Fruit fly (Drosophila melanogaster): ENCODE data around the gene Rsf1.

Gene Rsf1

dm6 chr2L:10255725-10256158, 7.6 kb downstream of the Rsf1 start, which contains the start of gene CG5676 (continued):
- TF ChIP-seq pfk (GFP tag; optimal IDR thresholded peaks at IDR 0.05) (peak; percentile 97), eve (GFP tag; optimal IDR thresholded peaks at IDR 0.05) (peak in 1 of 2 experiments; percentile 45), zen (tag; optimal IDR thresholded peaks at IDR 0.05) (peak; percentile 56), CG9437 (GFP tag; optimal IDR thresholded peaks at IDR 0.05) (peak; percentile 54), MESR4 (GFP tag; optimal IDR thresholded peaks at IDR 0.05) (peak; percentile 77), Scr (GFP tag; IDR thresholded peaks at IDR 0.05; ENCODE audit: partially characterized antibody) (peak; percentile 26; the same call in 1 of the 2 replicates), br (optimal IDR thresholded peaks at IDR 0.05) (no peak), trem (tag; optimal IDR thresholded peaks at IDR 0.05) (peak; percentile 31), GATAe (GFP tag; conservative IDR thresholded peaks at IDR 0.05) (no peak), HLH3B (GFP tag; IDR thresholded peaks at IDR 0.05) (no peak), CG3995 (GFP tag; optimal IDR thresholded peaks at IDR 0.05) (peak; percentile 78), unpg (GFP tag; optimal IDR thresholded peaks at IDR 0.05) (no peak), CG33213 (GFP tag; optimal IDR thresholded peaks at IDR 0.05) (no peak), CG18262 (tag; optimal IDR thresholded peaks at IDR 0.05) (peak; percentile 4), CG1603 (tag; optimal IDR thresholded peaks at IDR 0.05) (peak; percentile 100), CG7271 (tag; optimal IDR thresholded peaks at IDR 0.05) (peak; percentile 23), CG11085 (GFP tag; IDR thresholded peaks at IDR 0.05) (no peak), nmo (GFP tag; optimal IDR thresholded peaks at IDR 0.05) (peak; percentile 39), Dll (GFP tag; IDR thresholded peaks at IDR 0.05; ENCODE audit: partially characterized antibody) (0 out of 4 replicates have a peak, but pooled peaks have one; percentile 34), gcm2 (GFP tag; optimal IDR thresholded peaks at IDR 0.05) (no peak), ap (GFP tag; IDR thresholded peaks at IDR 0.05) (no peak), CkIIα-i1 (GFP tag; IDR thresholded peaks at IDR 0.05) (no peak), CG9727 (GFP tag; optimal IDR thresholded peaks at IDR 0.05) (no peak), peb (GFP tag; IDR thresholded peaks at IDR 0.05) (no peak), cg (GFP tag; optimal IDR thresholded peaks at IDR 0.05) (peak; percentile 5), D19A (tag; optimal IDR thresholded peaks at IDR 0.05) (no peak), CG10209 (GFP tag; optimal IDR thresholded peaks at IDR 0.05) (no peak), Atf3 (GFP tag; optimal IDR thresholded peaks at IDR 0.05) (no peak), inv (GFP tag; IDR thresholded peaks at IDR 0.05; ENCODE audit: partially characterized antibody) (no peak), CG34224 (GFP tag; IDR thresholded peaks at IDR 0.05; ENCODE audit: partially characterized antibody) (no peak), chinmo (GFP tag; IDR thresholded peaks at IDR 0.05; ENCODE audit: partially characterized antibody) (no peak), Pdp1 (GFP tag; optimal IDR thresholded peaks at IDR 0.05) (peak in 1 of 2 experiments; percentile 74), pita (GFP tag; optimal IDR thresholded peaks at IDR 0.05) (no peak), CG4707 (GFP tag; optimal IDR thresholded peaks at IDR 0.05) (no peak), Dip3 (GFP tag; optimal IDR thresholded peaks at IDR 0.05) (no peak), Drgx (GFP tag; IDR thresholded peaks at IDR 0.05) (no peak), BEAF-32 (GFP tag; optimal IDR thresholded peaks at IDR 0.05) (peak; percentile 31), CG11723 (GFP tag; optimal IDR thresholded peaks at IDR 0.05) (peak; percentile 51), CG6791 (GFP tag; IDR thresholded peaks at IDR 0.05; ENCODE audit: partially characterized antibody) (peak; percentile 20; the same call in 1 of the 3 replicates), E2f2 (GFP tag; IDR thresholded peaks at IDR 0.05) (0 out of 2 replicates have a peak, but pooled peaks have one; percentile 8), CG12942 (GFP tag; optimal IDR thresholded peaks at IDR 0.05) (no peak), CG3407 (GFP tag; optimal IDR thresholded peaks at IDR 0.05) (no peak), CG7745 (tag; optimal IDR thresholded peaks at IDR 0.05) (peak; percentile 36), Hr78 (GFP tag; optimal IDR thresholded peaks at IDR 0.05) (no peak), pzg (GFP tag; optimal IDR thresholded peaks at IDR 0.05) (peak; percentile 71), CG13624 (GFP tag; optimal IDR thresholded peaks at IDR 0.05) (peak; percentile 16), YL-1 (GFP tag; optimal IDR thresholded peaks at IDR 0.05) (peak; percentile 46), CG7556 (GFP tag; optimal IDR thresholded peaks at IDR 0.05) (no peak), CG4404 (GFP tag; IDR thresholded peaks at IDR 0.05) (no peak), shn (GFP tag; optimal IDR thresholded peaks at IDR 0.05) (no peak)

Data from whole organism, embryonic.